Worm (Caenorhabditis elegans) whole organism, L1 larva: ENCODE measurements around the gene T01D1.5.
A peak's percentile ranks its signal among the peaks of the same experiment; 100 is the strongest.

Experiments
- C04F5.9 ChIP-seq: sonication (generic microtip); optimal IDR thresholded peaks from 2 replicates; lab custom pipeline; 2016; ENCODE audit warnings: missing genetic modification characterization, missing compliant biosample characterization
- C16A3.4 ChIP-seq: fragments of 150-350 bp; optimal IDR thresholded peaks from 2 replicates; lab custom pipeline; 2014; ENCODE audit warnings: missing biosample characterization, missing genetic modification characterization
- F16B12.6 ChIP-seq: fragments of 150-350 bp; optimal IDR thresholded peaks from 2 replicates; lab custom pipeline; 2014; ENCODE audit warnings: missing biosample characterization, missing genetic modification characterization
- alr-1 ChIP-seq: fragments of 200-800 bp; sonication (Bioruptor generic); optimal IDR thresholded peaks from 2 replicates; lab custom pipeline; 2018; ENCODE audit warnings: borderline replicate concordance, mild to moderate bottlenecking, missing genetic modification characterization, missing compliant biosample characterization
- aly-2 ChIP-seq: fragments of 150-350 bp; optimal IDR thresholded peaks from 2 replicates; lab custom pipeline; 2014; ENCODE audit warnings: missing biosample characterization, missing genetic modification characterization
- ama-1 ChIP-seq: fragments of 150-350 bp; optimal IDR thresholded peaks from 2 replicates; lab custom pipeline; 2014
- blmp-1 ChIP-seq: fragments of 150-350 bp; optimal IDR thresholded peaks from 2 replicates; lab custom pipeline; 2014; ENCODE audit warnings: missing biosample characterization, missing genetic modification characterization
- ceh-63 ChIP-seq: fragments of 200-800 bp; sonication (Bioruptor generic); optimal IDR thresholded peaks from 2 replicates; lab custom pipeline; 2018; ENCODE audit warnings: mild to moderate bottlenecking, missing genetic modification characterization, missing compliant biosample characterization
- ceh-82 ChIP-seq, 3 experiments: fragments of 150-350 bp in 1 of 3; sonication (generic microtip) in 2 of 3; optimal IDR thresholded peaks; 2 replicates each; lab custom pipeline; 2014 to 2017; ENCODE audit warnings: missing biosample characterization in 3 of 3, missing genetic modification characterization in 3 of 3
- ceh-90 ChIP-seq: sonication (generic microtip); optimal IDR thresholded peaks from 2 replicates; lab custom pipeline; 2016; ENCODE audit warnings: missing genetic modification characterization, missing compliant biosample characterization
- dsc-1 ChIP-seq: sonication (generic microtip); optimal IDR thresholded peaks from 2 replicates; lab custom pipeline; 2016; ENCODE audit warnings: mild to moderate bottlenecking, missing genetic modification characterization, missing compliant biosample characterization
- efl-1 ChIP-seq, 4 experiments: fragments of 150-350 bp; optimal IDR thresholded peaks in 3 of 4; peaks in 1 of 4; 1 replicate in 1 of 4; 2 replicates in 3 of 4; lab custom pipeline; 2014; ENCODE audit warnings: missing biosample characterization in 2 of 4, missing genetic modification characterization in 2 of 4, missing genetic modification reagents in 2 of 4
- efl-3 ChIP-seq: fragments of 200-800 bp; sonication (Bioruptor generic); optimal IDR thresholded peaks from 2 replicates; lab custom pipeline; 2018; ENCODE audit warnings: mild to moderate bottlenecking, missing genetic modification characterization, missing compliant biosample characterization
- egl-13 ChIP-seq: sonication (generic microtip); optimal IDR thresholded peaks from 2 replicates; lab custom pipeline; 2016; ENCODE audit warnings: missing genotype, missing genetic modification reagents, missing genetic modification characterization, missing compliant biosample characterization
- egl-27 ChIP-seq, 2 experiments: fragments of 150-350 bp in 1 of 2; sonication (generic microtip); optimal IDR thresholded peaks; 3 replicates each; lab custom pipeline; 2017 to 2018; ENCODE audit warnings: missing biosample characterization in 2 of 2, missing genetic modification characterization in 2 of 2, missing genetic modification reagents in 2 of 2
- ets-5 ChIP-seq: fragments of 200-800 bp; sonication (Bioruptor generic); IDR thresholded peaks from 2 replicates; pipeline ENCODE4 v1.3.6; 2022; ENCODE audit warnings: missing genetic modification characterization, missing compliant biosample characterization
- fkh-10 ChIP-seq: sonication (generic microtip); optimal IDR thresholded peaks from 2 replicates; lab custom pipeline; 2017; ENCODE audit warnings: missing biosample characterization, missing genetic modification reagents, missing genetic modification characterization
- fkh-4 ChIP-seq: sonication (generic microtip); optimal IDR thresholded peaks from 2 replicates; lab custom pipeline; 2016; ENCODE audit warnings: missing compliant biosample characterization, missing genetic modification characterization, borderline replicate concordance
- fkh-8 ChIP-seq: sonication (generic microtip); optimal IDR thresholded peaks from 2 replicates; lab custom pipeline; 2016; ENCODE audit warnings: mild to moderate bottlenecking, missing genetic modification characterization, missing compliant biosample characterization
- fos-1 ChIP-seq: fragments of 150-350 bp; optimal IDR thresholded peaks from 2 replicates; lab custom pipeline; 2014; ENCODE audit warnings: missing biosample characterization, missing genetic modification characterization
- grh-1 ChIP-seq: fragments of 200-800 bp; sonication (Bioruptor generic); IDR thresholded peaks from 2 replicates; pipeline ENCODE4 v1.3.6; 2022; ENCODE audit warnings: missing genetic modification reagents, missing genetic modification characterization, missing compliant biosample characterization
- hlh-4 ChIP-seq: sonication (generic microtip); optimal IDR thresholded peaks from 2 replicates; lab custom pipeline; 2016; ENCODE audit warnings: mild to moderate bottlenecking, missing genetic modification characterization, missing compliant biosample characterization
- hpl-2 ChIP-seq: fragments of 150-350 bp; optimal IDR thresholded peaks from 2 replicates; lab custom pipeline; 2014; ENCODE audit warnings: missing biosample characterization, missing genetic modification reagents, missing genetic modification characterization
- irx-1 ChIP-seq: sonication (generic microtip); optimal IDR thresholded peaks from 2 replicates; lab custom pipeline; 2016; ENCODE audit warnings: missing genetic modification characterization, missing compliant biosample characterization
- jun-1 ChIP-seq: fragments of 150-350 bp; optimal IDR thresholded peaks from 2 replicates; lab custom pipeline; 2014; ENCODE audit warnings: missing biosample characterization, missing genetic modification reagents, missing genetic modification characterization
- lin-13 ChIP-seq: fragments of 150-350 bp; optimal IDR thresholded peaks from 2 replicates; lab custom pipeline; 2014; ENCODE audit warnings: missing biosample characterization, missing genetic modification reagents, missing genetic modification characterization
- lin-15B ChIP-seq: fragments of 150-350 bp; sonication (generic microtip); optimal IDR thresholded peaks from 3 replicates; lab custom pipeline; 2014; ENCODE audit warnings: missing biosample characterization, missing genetic modification characterization
- lir-3 ChIP-seq: sonication (generic microtip); optimal IDR thresholded peaks from 2 replicates; lab custom pipeline; 2016; ENCODE audit warnings: mild to moderate bottlenecking, missing genetic modification characterization, moderate library complexity, missing compliant biosample characterization; ENCODE audit not compliant: poor library complexity
- lsy-2 ChIP-seq, 2 experiments: fragments of 150-350 bp; optimal IDR thresholded peaks; 2 replicates each; lab custom pipeline; 2014; ENCODE audit warnings: missing biosample characterization in 2 of 2, missing genetic modification characterization in 2 of 2
- mab-9 ChIP-seq: fragments of 200-800 bp; sonication (Bioruptor generic); IDR thresholded peaks from 2 replicates; pipeline ENCODE4 v1.3.6; 2022; ENCODE audit warnings: missing genetic modification reagents, missing genetic modification characterization, missing compliant biosample characterization
- mdl-1 ChIP-seq, 2 experiments: fragments of 150-350 bp; optimal IDR thresholded peaks; 2 replicates each; lab custom pipeline; 2014 to 2017; ENCODE audit warnings: missing biosample characterization in 2 of 2, missing genetic modification characterization in 2 of 2, inconsistent platforms in 1 of 2
- mef-2 ChIP-seq: fragments of 150-350 bp; optimal IDR thresholded peaks from 2 replicates; lab custom pipeline; 2014; ENCODE audit warnings: missing biosample characterization, missing genetic modification characterization
- nhr-11 ChIP-seq: fragments of 150-350 bp; optimal IDR thresholded peaks from 2 replicates; lab custom pipeline; 2014; ENCODE audit warnings: missing biosample characterization, missing genetic modification characterization
- nhr-237 ChIP-seq: fragments of 150-350 bp; optimal IDR thresholded peaks from 2 replicates; lab custom pipeline; 2014; ENCODE audit warnings: missing biosample characterization, missing genetic modification characterization
- nhr-28 ChIP-seq: fragments of 150-350 bp; optimal IDR thresholded peaks from 2 replicates; lab custom pipeline; 2014; ENCODE audit warnings: missing biosample characterization, missing genetic modification characterization
- nhr-76 ChIP-seq: sonication (generic microtip); optimal IDR thresholded peaks from 2 replicates; lab custom pipeline; 2017; ENCODE audit warnings: missing biosample characterization, missing genetic modification characterization
- nhr-77 ChIP-seq: fragments of 150-350 bp; optimal IDR thresholded peaks from 2 replicates; lab custom pipeline; 2014; ENCODE audit warnings: missing biosample characterization, missing genetic modification characterization
- nhr-85 ChIP-seq: sonication (generic microtip); peaks from one replicate; lab custom pipeline; 2016; ENCODE audit warnings: missing genetic modification characterization, inconsistent platforms, missing compliant biosample characterization
- pqm-1 ChIP-seq: sonication (generic microtip); optimal IDR thresholded peaks from 3 replicates; lab custom pipeline; 2017; ENCODE audit warnings: missing biosample characterization, missing genetic modification characterization
- snpc-4 ChIP-seq: fragments of 150-350 bp; optimal IDR thresholded peaks from 2 replicates; lab custom pipeline; 2014; ENCODE audit warnings: missing biosample characterization, missing genetic modification characterization
- sup-37 ChIP-seq: fragments of 200-800 bp; sonication (Bioruptor generic); optimal IDR thresholded peaks from 2 replicates; lab custom pipeline; 2018; ENCODE audit warnings: mild to moderate bottlenecking, missing genetic modification characterization, missing compliant biosample characterization
- tbx-2 ChIP-seq: sonication (generic microtip); optimal IDR thresholded peaks from 2 replicates; lab custom pipeline; 2016; ENCODE audit warnings: missing genetic modification characterization, missing compliant biosample characterization
- tlp-1 ChIP-seq: fragments of 150-350 bp; optimal IDR thresholded peaks from 2 replicates; lab custom pipeline; 2014; ENCODE audit warnings: missing biosample characterization, missing genetic modification characterization
- unc-62 ChIP-seq: fragments of 150-350 bp; optimal IDR thresholded peaks from 2 replicates; lab custom pipeline; 2014; ENCODE audit warnings: missing biosample characterization, missing genetic modification reagents, missing genetic modification characterization
- vab-15 ChIP-seq: sonication (generic microtip); optimal IDR thresholded peaks from 2 replicates; lab custom pipeline; 2017; ENCODE audit warnings: missing genotype, mild to moderate bottlenecking, missing genetic modification characterization, missing compliant biosample characterization
- zip-4 ChIP-seq: fragments of 200-800 bp; sonication (Bioruptor generic); optimal IDR thresholded peaks from 2 replicates; lab custom pipeline; 2018; ENCODE audit warnings: mild to moderate bottlenecking, missing genetic modification characterization, moderate library complexity, missing compliant biosample characterization
- ztf-4 ChIP-seq: fragments of 150-350 bp; optimal IDR thresholded peaks from 2 replicates; lab custom pipeline; 2014; ENCODE audit warnings: missing biosample characterization, missing genetic modification characterization

T01D1.5 gene

ce11 chrII:188967-189366, at the start of gene T01D1.5:
Gene T01D1.5, minus strand, starts transcription at chrII:189067.
- no peak for TF ChIP-seq efl-1 (optimal IDR thresholded peaks at IDR 0.05; lab: Kevin White, UChicago)
- TF ChIP-seq efl-1 (GFP tag; optimal IDR thresholded peaks at IDR 0.05 in 1 of 2; lab: Kevin White, UChicago) = peak in 1 of 2 experiments; percentile 6
- TF ChIP-seq egl-27 (tag; optimal IDR thresholded peaks at IDR 0.05; lab: Kevin White, UChicago) = no peak

- TF ChIP-seq irx-1 (tag; lab: Kevin White, UChicago) = no peak
- no peak for TF ChIP-seq ztf-4 (tag; lab: Kevin White, UChicago)
- no peak for TF ChIP-seq ets-5
- no peak for TF ChIP-seq fos-1
- no peak for TF ChIP-seq C16A3.4 (tag; lab: Kevin White, UChicago)
- TF ChIP-seq snpc-4 (tag; lab: Kevin White, UChicago) = no peak
- TF ChIP-seq zip-4 = no peak
- TF ChIP-seq nhr-11 = no peak
- no peak for TF ChIP-seq fkh-10 (GFP tag; lab: Kevin White, UChicago)
- TF ChIP-seq mef-2 (tag; lab: Kevin White, UChicago) = no peak
- no peak for TF ChIP-seq F16B12.6
- no peak for TF ChIP-seq hpl-2
- no peak for TF ChIP-seq jun-1
- TF ChIP-seq alr-1 (tag; lab: Kevin White, UChicago) = no peak
- no peak for TF ChIP-seq vab-15 (tag; lab: Kevin White, UChicago)
- TF ChIP-seq fkh-8 (tag; lab: Kevin White, UChicago) = no peak
- no peak for TF ChIP-seq ceh-82 (tag; optimal IDR thresholded peaks at IDR 0.05; lab: Kevin White, UChicago)
These were observed 48.9 kb upstream of the T01D1.5 start, which contains the start of gene laat-1 for ce11 chrII:237721-238120. Gene laat-1, minus strand, starts transcription at chrII:237821.

ce11 chrII:232641-233040, 43.8 kb upstream of the T01D1.5 start, which contains the start of gene Y43H11AL.1:
Gene Y43H11AL.1, minus strand, starts transcription at chrII:232741.
- TF ChIP-seq C04F5.9 (tag; lab: Kevin White, UChicago) (no peak), fkh-4 (tag; lab: Kevin White, UChicago) (no peak), tbx-2 (tag; lab: Kevin White, UChicago) (no peak), mab-9 (GFP tag; lab: Robert Waterston, UW) (no peak), blmp-1 (tag; lab: Kevin White, UChicago) (no peak), unc-62 (GFP tag; lab: Kevin White, UChicago) (no peak), ceh-82 (tag; optimal IDR thresholded peaks at IDR 0.05; lab: Kevin White, UChicago) (no peak), lir-3 (tag; lab: Kevin White, UChicago) (no peak), hlh-4 (tag; lab: Kevin White, UChicago) (no peak)

ce11 chrII:221212-221611, 32.3 kb upstream of the T01D1.5 start:
- no peak for TF ChIP-seq mef-2 (tag; lab: Kevin White, UChicago)
- TF ChIP-seq nhr-77 (tag; lab: Kevin White, UChicago) = peak; percentile 25
- TF ChIP-seq blmp-1 (tag; lab: Kevin White, UChicago) = peak; percentile 35
- TF ChIP-seq alr-1 (tag; lab: Kevin White, UChicago) = no peak
- TF ChIP-seq grh-1 (GFP tag; lab: Robert Waterston, UW) = no peak
- TF ChIP-seq unc-62 (GFP tag; lab: Kevin White, UChicago) = no peak
- peak; percentile 68 to 71 for TF ChIP-seq lsy-2 (tag; optimal IDR thresholded peaks at IDR 0.05; lab: Kevin White, UChicago)
- TF ChIP-seq ceh-63 (GFP tag; lab: Kevin White, UChicago) = no peak
- no peak for TF ChIP-seq egl-13 (tag; lab: Kevin White, UChicago)
- no peak for TF ChIP-seq nhr-237 (tag; lab: Kevin White, UChicago)
- peak; percentile 93 for TF ChIP-seq nhr-85 (tag; lab: Kevin White, UChicago)
- TF ChIP-seq ama-1 (lab: Kevin White, UChicago) = no peak
- no peak for TF ChIP-seq C04F5.9 (tag; lab: Kevin White, UChicago)
- peak; percentile 33 for TF ChIP-seq lin-15B
- TF ChIP-seq efl-3 = no peak
- TF ChIP-seq mdl-1 (tag; optimal IDR thresholded peaks at IDR 0.05; lab: Kevin White, UChicago) = peak; percentile 50 to 92
- TF ChIP-seq nhr-28 = no peak
- TF ChIP-seq sup-37 (GFP tag; lab: Kevin White, UChicago) = no peak
- TF ChIP-seq jun-1 = peak; percentile 54
- TF ChIP-seq dsc-1 = peak; percentile 48
- TF ChIP-seq vab-15 (tag; lab: Kevin White, UChicago) = peak; percentile 20
- TF ChIP-seq tlp-1 (tag; lab: Kevin White, UChicago) = no peak
- no peak for TF ChIP-seq hlh-4 (tag; lab: Kevin White, UChicago)
- TF ChIP-seq tbx-2 (tag; lab: Kevin White, UChicago) = peak; percentile 81
- TF ChIP-seq lin-13 = peak; percentile 72
- TF ChIP-seq aly-2 = no peak
- TF ChIP-seq pqm-1 (tag; lab: Kevin White, UChicago) = no peak
- no peak for TF ChIP-seq ceh-90 (tag; lab: Kevin White, UChicago)
- peak; percentile 2 for TF ChIP-seq F16B12.6
- peak; percentile 55 for TF ChIP-seq C16A3.4 (tag; lab: Kevin White, UChicago)
- TF ChIP-seq nhr-76 (tag; lab: Kevin White, UChicago) = no peak
